Fruit fly (Drosophila melanogaster) whole organism, embryonic: ENCODE data around the gene CG5087.

Experiments
- Adf1 ChIP-seq: fragments of 200-800 bp; sonication (Bioruptor generic); IDR thresholded peaks from 2 replicates; pipeline ENCODE4 v1.3.6; 2022; ENCODE audit warnings: missing biosample characterization, missing genetic modification characterization
- Bdp1 ChIP-seq: fragments of 200-800 bp; sonication (Bioruptor generic); optimal IDR thresholded peaks from 3 replicates; lab custom pipeline; 2016; ENCODE audit warnings: missing biosample characterization, missing genetic modification characterization
- Blimp-1 ChIP-seq: fragments of 200-800 bp; sonication (Bioruptor generic); optimal IDR thresholded peaks from 3 replicates; lab custom pipeline; 2018; ENCODE audit warnings: missing biosample characterization, missing genetic modification characterization, mild to moderate bottlenecking, moderate library complexity, missing genetic modification reagents
- CG11695 ChIP-seq: fragments of 200-800 bp; sonication (Bioruptor generic); IDR thresholded peaks from 3 replicates; pipeline ENCODE4 v1.3.6; 2022; ENCODE audit warnings: missing biosample characterization, missing genetic modification characterization
- CG12071 ChIP-seq: fragments of 200-800 bp; sonication (Bioruptor generic); optimal IDR thresholded peaks from 3 replicates; lab custom pipeline; 2018; ENCODE audit warnings: missing biosample characterization, mild to moderate bottlenecking, missing genetic modification characterization
- CG1233 ChIP-seq: fragments of 200-800 bp; sonication (Bioruptor generic); optimal IDR thresholded peaks from 4 replicates; lab custom pipeline; 2018; ENCODE audit warnings: missing biosample characterization, mild to moderate bottlenecking, missing genetic modification characterization
- CG13624 ChIP-seq: fragments of 200-800 bp; sonication (Bioruptor generic); optimal IDR thresholded peaks from 2 replicates; lab custom pipeline; 2016; ENCODE audit warnings: missing biosample characterization, missing genetic modification characterization
- CG14667 ChIP-seq: fragments of 200-800 bp; sonication (Bioruptor generic); IDR thresholded peaks from 2 replicates; pipeline ENCODE4 v1.3.6; 2022; ENCODE audit warnings: missing biosample characterization, missing genetic modification characterization
- CG18619 ChIP-seq: fragments of 200-800 bp; sonication (Bioruptor generic); optimal IDR thresholded peaks from 3 replicates; lab custom pipeline; 2017; ENCODE audit warnings: missing biosample characterization, mild to moderate bottlenecking, missing genetic modification characterization
- CG30020 ChIP-seq: fragments of 200-800 bp; optimal IDR thresholded peaks from 2 replicates; lab custom pipeline; 2019; ENCODE audit warnings: missing biosample characterization, mild to moderate bottlenecking, missing genetic modification characterization, moderate library complexity
- CG31224 ChIP-seq: fragments of 200-800 bp; sonication (Bioruptor generic); IDR thresholded peaks from 2 replicates; pipeline ENCODE4 v1.3.6; 2022; ENCODE audit warnings: missing biosample characterization, missing genetic modification characterization
- CG31388 ChIP-seq: fragments of 200-800 bp; sonication (Bioruptor generic); optimal IDR thresholded peaks from 2 replicates; lab custom pipeline; 2016; ENCODE audit warnings: missing biosample characterization, missing genetic modification characterization
- CG3407 ChIP-seq: fragments of 200-800 bp; sonication (Bioruptor generic); optimal IDR thresholded peaks from 2 replicates; lab custom pipeline; 2018; ENCODE audit warnings: missing biosample characterization, mild to moderate bottlenecking, missing genetic modification characterization
- CG6654 ChIP-seq: fragments of 200-800 bp; sonication (Bioruptor generic); optimal IDR thresholded peaks from 2 replicates; lab custom pipeline; 2017; ENCODE audit warnings: missing biosample characterization, mild to moderate bottlenecking, missing genetic modification characterization
- CG6813 ChIP-seq: fragments of 200-800 bp; sonication (Bioruptor generic); optimal IDR thresholded peaks from 2 replicates; lab custom pipeline; 2017; ENCODE audit warnings: missing biosample characterization, missing genetic modification characterization, mild to moderate bottlenecking, moderate library complexity, missing genetic modification reagents
- CG7372 ChIP-seq: fragments of 200-800 bp; sonication (Bioruptor generic); IDR thresholded peaks from 2 replicates; pipeline ENCODE4 v1.3.6; 2022; ENCODE audit warnings: missing biosample characterization, missing genetic modification characterization
- CG8290 ChIP-seq, 3 experiments: fragments of 200-800 bp; sonication (Bioruptor generic); optimal IDR thresholded peaks; 2 replicates each; lab custom pipeline; 2016 to 2019; ENCODE audit warnings: missing biosample characterization in 3 of 3, missing genetic modification characterization in 3 of 3, mild to moderate bottlenecking in 2 of 3, moderate library complexity in 1 of 3
- CG9609 ChIP-seq: fragments of 200-800 bp; sonication (Bioruptor generic); optimal IDR thresholded peaks from 3 replicates; lab custom pipeline; 2016; ENCODE audit warnings: missing biosample characterization, missing genetic modification characterization
- Camta ChIP-seq: fragments of 200-800 bp; sonication (Bioruptor generic); optimal IDR thresholded peaks from 2 replicates; lab custom pipeline; 2016; ENCODE audit warnings: missing biosample characterization, missing genetic modification characterization
- Chrac-16 ChIP-seq: fragments of 200-800 bp; sonication (Bioruptor generic); optimal IDR thresholded peaks from 3 replicates; lab custom pipeline; 2016; ENCODE audit warnings: missing biosample characterization, missing genetic modification characterization
- Dad ChIP-seq: fragments of 200-800 bp; sonication (Bioruptor generic); optimal IDR thresholded peaks from 3 replicates; lab custom pipeline; 2016; ENCODE audit warnings: missing biosample characterization, missing genetic modification characterization
- Elba2 ChIP-seq: fragments of 200-800 bp; sonication (Bioruptor generic); optimal IDR thresholded peaks from 3 replicates; lab custom pipeline; 2016; ENCODE audit warnings: missing biosample characterization, missing genetic modification characterization
- Fer3 ChIP-seq: fragments of 200-800 bp; sonication (Bioruptor generic); optimal IDR thresholded peaks from 2 replicates; lab custom pipeline; 2018; ENCODE audit warnings: missing biosample characterization, mild to moderate bottlenecking, missing genetic modification characterization, moderate library complexity
- H15 ChIP-seq: fragments of 200-800 bp; sonication (Bioruptor generic); IDR thresholded peaks from 3 replicates; pipeline ENCODE4 v1.3.6; 2022; ENCODE audit warnings: missing biosample characterization, missing genetic modification characterization
- Hmx ChIP-seq: fragments of 200-800 bp; sonication (Bioruptor generic); optimal IDR thresholded peaks from 2 replicates; lab custom pipeline; 2016; ENCODE audit warnings: missing biosample characterization, missing genetic modification characterization
- MESR4 ChIP-seq: fragments of 200-800 bp; sonication (Bioruptor generic); optimal IDR thresholded peaks from 2 replicates; lab custom pipeline; 2018; ENCODE audit warnings: missing biosample characterization, mild to moderate bottlenecking, missing genetic modification characterization, moderate library complexity
- Max ChIP-seq: fragments of 200-800 bp; sonication (Bioruptor generic); optimal IDR thresholded peaks from 2 replicates; lab custom pipeline; 2016; ENCODE audit warnings: missing biosample characterization, mild to moderate bottlenecking, missing genetic modification characterization
- NFAT ChIP-seq: fragments of 200-800 bp; sonication (Bioruptor generic); IDR thresholded peaks from 2 replicates; pipeline ENCODE4 v1.3.6; 2022; ENCODE audit warnings: missing biosample characterization, missing genetic modification characterization
- PHDP ChIP-seq: fragments of 200-800 bp; sonication (Bioruptor generic); optimal IDR thresholded peaks from 3 replicates; lab custom pipeline; 2018; ENCODE audit warnings: missing biosample characterization, mild to moderate bottlenecking, missing genetic modification characterization, moderate library complexity
- Sry-δ ChIP-seq: fragments of 200-800 bp; sonication (Bioruptor generic); optimal IDR thresholded peaks from 2 replicates; lab custom pipeline; 2016; ENCODE audit warnings: missing biosample characterization, missing genetic modification characterization
- ap ChIP-seq: fragments of 200-800 bp; sonication (Bioruptor generic); IDR thresholded peaks from 2 replicates; pipeline ENCODE4 v1.3.6; 2022; ENCODE audit warnings: missing biosample characterization, missing genetic modification characterization
- bsh ChIP-seq, 2 experiments: fragments of 200-800 bp; sonication (Bioruptor generic); optimal IDR thresholded peaks; 2 replicates each; lab custom pipeline; 2017 to 2018; ENCODE audit warnings: mild to moderate bottlenecking in 2 of 2, missing biosample characterization in 2 of 2, missing genetic modification characterization in 2 of 2, moderate library complexity in 1 of 2
- cwo ChIP-seq: fragments of 200-800 bp; sonication (Bioruptor generic); optimal IDR thresholded peaks from 3 replicates; lab custom pipeline; 2017; ENCODE audit warnings: missing biosample characterization, missing genetic modification characterization, mild to moderate bottlenecking, moderate library complexity, missing genetic modification reagents
- esg ChIP-seq: fragments of 200-800 bp; sonication (Bioruptor generic); conservative IDR thresholded peaks from 2 replicates; pipeline ENCODE4 v1.3.6; 2022; ENCODE audit warnings: missing biosample characterization, missing genetic modification characterization
- fd102C ChIP-seq: fragments of 200-800 bp; sonication (Bioruptor generic); optimal IDR thresholded peaks from 2 replicates; lab custom pipeline; 2018; ENCODE audit warnings: missing biosample characterization, mild to moderate bottlenecking, missing genetic modification characterization, moderate library complexity
- gem ChIP-seq: fragments of 200-800 bp; sonication (Bioruptor generic); optimal IDR thresholded peaks from 2 replicates; lab custom pipeline; 2019; ENCODE audit warnings: missing biosample characterization, mild to moderate bottlenecking, missing genetic modification characterization, moderate library complexity
- grn ChIP-seq: fragments of 200-800 bp; sonication (Bioruptor generic); optimal IDR thresholded peaks from 3 replicates; lab custom pipeline; 2017; ENCODE audit warnings: missing biosample characterization, missing genetic modification characterization
- mld ChIP-seq: fragments of 200-800 bp; sonication (Bioruptor generic); IDR thresholded peaks from 3 replicates; pipeline ENCODE4 v1.3.6; 2022; ENCODE audit warnings: missing biosample characterization, missing genetic modification characterization; ENCODE audit not compliant: partially characterized antibody
- nom ChIP-seq: fragments of 200-800 bp; sonication (Bioruptor generic); optimal IDR thresholded peaks from 2 replicates; lab custom pipeline; 2017; ENCODE audit warnings: missing biosample characterization, missing genetic modification characterization, mild to moderate bottlenecking, moderate library complexity, missing genetic modification reagents
- org-1 ChIP-seq: fragments of 200-800 bp; sonication (Bioruptor generic); optimal IDR thresholded peaks from 2 replicates; lab custom pipeline; 2017; ENCODE audit warnings: missing biosample characterization, missing genetic modification characterization
- pb ChIP-seq: fragments of 200-800 bp; sonication (Bioruptor generic); optimal IDR thresholded peaks from 3 replicates; lab custom pipeline; 2016; ENCODE audit warnings: missing biosample characterization, missing genetic modification characterization
- pita ChIP-seq: fragments of 200-800 bp; sonication (Bioruptor generic); optimal IDR thresholded peaks from 2 replicates; lab custom pipeline; 2017; ENCODE audit warnings: missing biosample characterization, mild to moderate bottlenecking, missing genetic modification characterization
- pros ChIP-seq: fragments of 200-800 bp; sonication (Bioruptor generic); optimal IDR thresholded peaks from 3 replicates; lab custom pipeline; 2019; ENCODE audit warnings: missing biosample characterization, mild to moderate bottlenecking, missing genetic modification characterization, moderate library complexity
- salm ChIP-seq: fragments of 200-800 bp; sonication (Bioruptor generic); optimal IDR thresholded peaks from 2 replicates; lab custom pipeline; 2018; ENCODE audit warnings: missing biosample characterization, mild to moderate bottlenecking, missing genetic modification characterization
- shn ChIP-seq: fragments of 200-800 bp; sonication (Bioruptor generic); optimal IDR thresholded peaks from 3 replicates; lab custom pipeline; 2016; ENCODE audit warnings: missing biosample characterization, missing genetic modification characterization
- slbo ChIP-seq: fragments of 200-800 bp; sonication (Bioruptor generic); IDR thresholded peaks from 2 replicates; pipeline ENCODE4 v1.3.6; 2022; ENCODE audit warnings: missing biosample characterization, missing genetic modification characterization
- sr ChIP-seq: fragments of 200-800 bp; sonication (Bioruptor generic); IDR thresholded peaks from 3 replicates; pipeline ENCODE4 v1.3.6; 2022; ENCODE audit warnings: missing biosample characterization, missing genetic modification characterization
- stc ChIP-seq: fragments of 200-800 bp; sonication (Bioruptor generic); IDR thresholded peaks from 2 replicates; pipeline ENCODE4 v1.3.6; 2022; ENCODE audit warnings: missing biosample characterization, missing genetic modification characterization
- tll ChIP-seq, 2 experiments: fragments of 200-800 bp in 1 of 2; fragments of >200 bp in 1 of 2; sonication (Bioruptor generic) in 1 of 2; optimal IDR thresholded peaks; 2 replicates each; lab custom pipeline; 2017 to 2019; ENCODE audit warnings: missing biosample characterization in 2 of 2, missing genetic modification characterization in 2 of 2, mild to moderate bottlenecking in 1 of 2, moderate library complexity in 1 of 2
- vnd ChIP-seq: fragments of 200-800 bp; sonication (Bioruptor generic); IDR thresholded peaks from 3 replicates; pipeline ENCODE4 v1.3.6; 2022; ENCODE audit warnings: missing biosample characterization, missing genetic modification characterization; ENCODE audit not compliant: partially characterized antibody

The CG5087 gene

DNA sequence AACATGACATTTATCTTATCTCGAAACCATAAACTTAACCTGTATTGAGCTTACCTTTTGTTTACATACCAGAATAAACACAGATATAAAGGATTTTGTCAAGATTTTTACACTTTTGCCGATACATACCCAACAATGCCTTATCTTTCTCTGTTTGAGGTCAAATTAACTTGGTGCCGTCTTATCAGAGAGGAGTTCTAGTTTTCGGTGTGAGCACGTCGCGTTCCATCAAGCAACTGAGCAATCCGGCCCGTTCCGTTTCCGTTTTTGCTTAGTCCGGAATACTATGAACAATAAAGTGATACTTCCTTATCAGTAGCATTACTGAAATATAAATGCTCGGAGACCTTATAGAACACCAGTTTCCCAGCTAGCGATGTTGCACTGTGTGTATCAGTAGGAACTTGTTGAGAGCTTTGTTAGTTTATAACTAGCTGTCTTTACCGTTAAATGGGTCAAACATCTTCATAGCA, 12.1 kb upstream of the CG5087 start, which contains the start of gene Galk (continued):
- TF ChIP-seq Fer3 (tag; lab: Kevin White, UChicago) (peak; percentile 67), NFAT (peak; percentile 87), CG30020 (tag; lab: Kevin White, UChicago) (no peak), cwo (GFP tag; lab: Kevin White, UChicago) (peak; percentile 70), Elba2 (no peak), PHDP (tag; lab: Kevin White, UChicago) (peak; percentile 52), mld (no peak), CG7372 (GFP tag; lab: Robert Waterston, UW) (peak; percentile 54), nom (GFP tag; lab: Kevin White, UChicago) (peak; percentile 39), tll (GFP tag; optimal IDR thresholded peaks at IDR 0.05; lab: Kevin White, UChicago) (no peak), CG18619 (no peak), Chrac-16 (GFP tag; lab: Kevin White, UChicago) (peak; percentile 53), Dad (GFP tag; lab: Kevin White, UChicago) (no peak), CG31224 (GFP tag; lab: Robert Waterston, UW) (peak; percentile 52), CG3407 (GFP tag; lab: Kevin White, UChicago) (peak; percentile 62), CG31388 (GFP tag; lab: Kevin White, UChicago) (no peak), Camta (GFP tag; lab: Kevin White, UChicago) (no peak), CG8290 (GFP tag; optimal IDR thresholded peaks at IDR 0.05; lab: Kevin White, UChicago) (no peak), CG8290 (tag; optimal IDR thresholded peaks at IDR 0.05; lab: Kevin White, UChicago) (peak in 1 of 2 experiments; percentile 93), MESR4 (GFP tag; lab: Kevin White, UChicago) (no peak), salm (tag; lab: Kevin White, UChicago) (peak; percentile 65), fd102C (no peak), CG6654 (no peak), sr (GFP tag; lab: Robert Waterston, UW) (no peak), slbo (peak; percentile 90), pita (no peak), CG1233 (peak; percentile 4), CG11695 (GFP tag; lab: Robert Waterston, UW) (peak; percentile 38; the same call in 1 of the 3 replicates), Adf1 (peak; percentile 52), grn (GFP tag; lab: Kevin White, UChicago) (peak; percentile 43), pros (no peak), CG14667 (peak; percentile 50), Hmx (GFP tag; lab: Kevin White, UChicago) (no peak), stc (GFP tag; lab: Robert Waterston, UW) (peak; percentile 61; the same call in 1 of the 2 replicates), Blimp-1 (GFP tag; lab: Kevin White, UChicago) (peak; percentile 38), vnd (no peak), ap (GFP tag; lab: Robert Waterston, UW) (0 out of 2 replicates have a peak, but pooled peaks have one; percentile 24), CG12071 (GFP tag; lab: Kevin White, UChicago) (peak; percentile 72), CG6813 (peak; percentile 77), CG9609 (GFP tag; lab: Kevin White, UChicago) (peak; percentile 62), Bdp1 (GFP tag; lab: Kevin White, UChicago) (no peak), bsh (GFP tag; optimal IDR thresholded peaks at IDR 0.05; lab: Kevin White, UChicago) (peak in 1 of 2 experiments; percentile 49), H15 (GFP tag; lab: Robert Waterston, UW) (no peak), shn (peak; percentile 55), CG13624 (GFP tag; lab: Kevin White, UChicago) (peak; percentile 25), Sry-δ (GFP tag; lab: Kevin White, UChicago) (no peak), pb (GFP tag; lab: Kevin White, UChicago) (no peak), Max (GFP tag; lab: Kevin White, UChicago) (no peak), esg (GFP tag; lab: Robert Waterston, UW) (no peak), gem (tag; lab: Kevin White, UChicago) (no peak), org-1 (GFP tag; lab: Kevin White, UChicago) (peak; percentile 16)
